Worm (Caenorhabditis elegans): ENCODE data around the gene ndab-2.

ndab-2 gene

DNA sequence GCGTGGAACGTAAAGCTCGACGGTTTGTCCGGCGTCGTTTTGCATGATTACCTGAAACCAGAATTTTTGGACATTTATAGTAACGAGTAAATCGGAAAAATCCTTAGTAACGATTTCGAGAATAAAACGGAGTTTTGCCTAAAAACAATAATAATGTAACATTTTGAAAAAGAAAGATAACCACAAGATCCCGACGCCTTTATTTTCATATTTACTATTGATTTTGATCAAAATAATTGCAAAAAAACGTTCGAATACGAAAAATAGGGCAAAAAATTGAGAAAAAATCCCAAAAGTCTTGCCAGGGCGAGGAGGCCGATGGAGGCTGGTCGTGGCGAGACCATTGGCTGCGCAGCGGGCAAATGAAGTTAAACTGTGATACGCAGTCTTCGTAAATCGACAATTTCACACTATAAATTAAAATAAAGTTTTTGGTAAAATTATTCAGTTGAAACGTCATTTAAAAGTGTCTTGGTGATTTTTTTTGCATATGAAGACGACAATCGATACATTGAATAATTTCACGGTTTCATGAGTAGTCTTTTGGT is 9.1 kb downstream of the ndab-2 start, which contains the start of gene rps-21:
Gene rps-21 (minus strand): TSS at position 51 of the 548 bp plus-strand sequence.
- TF ChIP-seq lsy-2 (tag; optimal IDR thresholded peaks at IDR 0.05): peak; percentile 82
- TF ChIP-seq mep-1 (tag; optimal IDR thresholded peaks at IDR 0.05): peak; percentile 87
- peak; percentile 16 for TF ChIP-seq lin-13 (tag; optimal IDR thresholded peaks at IDR 0.05)
- TF ChIP-seq ceh-43 (GFP tag; optimal IDR thresholded peaks at IDR 0.05): no peak
- peak; percentile 73 for TF ChIP-seq ceh-39 (tag; optimal IDR thresholded peaks at IDR 0.05)
- TF ChIP-seq nhr-2 (tag; optimal IDR thresholded peaks at IDR 0.05): no peak
- peak; percentile 54 for TF ChIP-seq pha-4 (tag; optimal IDR thresholded peaks at IDR 0.05)
- peak; percentile 92 for TF ChIP-seq ces-1 (GFP tag; optimal IDR thresholded peaks at IDR 0.05)
- no peak for TF ChIP-seq bed-3 (GFP tag; optimal IDR thresholded peaks at IDR 0.05)
- peak; percentile 3 for TF ChIP-seq unc-62 (GFP tag; optimal IDR thresholded peaks at IDR 0.05)
- TF ChIP-seq sptf-1 (tag; optimal IDR thresholded peaks at IDR 0.05): peak; percentile 26
- peak; percentile 85 for TF ChIP-seq nhr-237 (tag; optimal IDR thresholded peaks at IDR 0.05)
- TF ChIP-seq unc-120 (tag; optimal IDR thresholded peaks at IDR 0.05; ENCODE audit: poor library complexity, severe bottlenecking): peak; percentile 6

DNA sequence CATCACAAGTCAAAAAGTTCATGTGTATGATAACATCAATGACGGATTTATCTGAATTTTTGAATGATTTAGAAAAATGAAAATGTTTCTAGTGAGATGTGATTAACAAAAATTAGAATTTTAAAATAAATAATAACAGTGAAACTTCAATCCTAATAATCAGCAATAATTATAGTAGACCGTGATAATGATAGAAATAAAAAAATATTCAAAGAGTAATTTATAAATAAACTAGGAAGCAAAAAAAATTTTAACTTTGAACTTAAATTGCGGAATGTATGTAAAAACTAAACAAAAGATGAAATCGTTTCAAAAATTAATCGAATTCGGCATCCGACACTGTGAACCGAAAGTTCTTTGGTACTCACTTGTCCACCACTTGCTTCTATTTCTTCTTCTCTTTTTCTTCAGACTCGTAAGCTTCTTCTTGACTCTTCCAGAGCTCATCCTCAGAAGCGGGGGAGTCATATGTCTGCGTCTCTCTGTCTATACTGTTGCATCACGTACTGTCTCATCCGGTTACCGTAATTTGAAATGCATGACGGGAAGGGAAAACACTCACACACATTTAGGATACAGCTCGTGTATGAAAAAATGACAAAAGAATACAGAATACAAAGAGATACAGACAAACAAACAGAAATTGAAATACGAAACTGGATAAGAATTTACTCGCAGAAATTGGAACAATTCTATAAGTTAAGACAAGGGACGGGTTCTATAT is 12.6 kb downstream of the ndab-2 start, which contains the start of gene mec-14:
Gene mec-14 (minus strand): TSS at position 51 of the 724 bp plus-strand sequence.
- TF ChIP-seq sptf-1 (tag; optimal IDR thresholded peaks at IDR 0.05): no peak
- no peak for TF ChIP-seq tbx-8 (GFP tag; optimal IDR thresholded peaks at IDR 0.05)
- no peak for TF ChIP-seq M03D4.4 (tag; optimal IDR thresholded peaks at IDR 0.05)
- no peak for TF ChIP-seq bed-3 (GFP tag; optimal IDR thresholded peaks at IDR 0.05)
- no peak for TF ChIP-seq unc-62 (GFP tag; optimal IDR thresholded peaks at IDR 0.05)
- no peak for TF ChIP-seq mls-2 (tag; optimal IDR thresholded peaks at IDR 0.05)
- TF ChIP-seq elt-3 (tag; optimal IDR thresholded peaks at IDR 0.05): no peak
- TF ChIP-seq lin-32 (GFP tag; optimal IDR thresholded peaks at IDR 0.05): no peak

ce11 chrIII:7195325-7195724 is 14.8 kb downstream of the ndab-2 start, which contains the start of gene F37C12.18:
Gene F37C12.18, minus strand, starts transcription at chrIII:7195425.
- no peak for TF ChIP-seq ceh-43 (GFP tag; optimal IDR thresholded peaks at IDR 0.05)
- TF ChIP-seq pha-4 (tag; optimal IDR thresholded peaks at IDR 0.05): no peak
- TF ChIP-seq ceh-83 (GFP tag; optimal IDR thresholded peaks at IDR 0.05): no peak
- no peak for TF ChIP-seq elt-3 (tag; optimal IDR thresholded peaks at IDR 0.05)
- TF ChIP-seq snpc-4 (tag; optimal IDR thresholded peaks at IDR 0.05): no peak

DNA sequence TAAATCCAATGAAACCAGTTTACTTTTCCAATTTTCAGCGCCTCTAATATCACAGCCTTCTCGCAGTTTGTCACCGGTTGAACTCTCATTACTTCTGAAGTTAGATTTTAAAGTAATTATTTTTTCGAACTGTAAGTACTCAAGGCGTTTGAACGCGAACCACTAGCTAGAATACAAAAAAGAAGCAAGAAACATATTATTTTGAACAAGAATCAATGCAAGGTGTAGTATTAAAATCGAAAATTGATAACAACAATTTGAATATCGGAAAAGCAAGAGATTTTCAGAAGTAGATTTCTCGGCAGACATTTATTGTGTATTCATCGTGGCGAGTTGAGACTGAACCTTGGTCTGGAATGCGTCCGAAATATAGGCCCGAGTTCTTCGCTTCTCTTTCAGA is 17.4 kb downstream of the ndab-2 start, which contains the start of gene exos-9:
Gene exos-9 (minus strand): TSS at position 101 of the 400 bp plus-strand sequence.
- TF ChIP-seq lsy-2 (tag; optimal IDR thresholded peaks at IDR 0.05): no peak
- no peak for TF ChIP-seq tbx-8 (GFP tag; optimal IDR thresholded peaks at IDR 0.05)
- TF ChIP-seq ceh-83 (GFP tag; optimal IDR thresholded peaks at IDR 0.05): no peak
- TF ChIP-seq drap-1 (GFP tag; optimal IDR thresholded peaks at IDR 0.05): no peak
- TF ChIP-seq unc-120 (tag; optimal IDR thresholded peaks at IDR 0.05; ENCODE audit: poor library complexity, severe bottlenecking): no peak
- TF ChIP-seq ceh-43 (GFP tag; optimal IDR thresholded peaks at IDR 0.05): no peak
- TF ChIP-seq sptf-1 (tag; optimal IDR thresholded peaks at IDR 0.05): no peak
- no peak for TF ChIP-seq snpc-4 (tag; optimal IDR thresholded peaks at IDR 0.05)
- TF ChIP-seq lin-13 (tag; optimal IDR thresholded peaks at IDR 0.05): no peak
- no peak for TF ChIP-seq M03D4.4 (tag; optimal IDR thresholded peaks at IDR 0.05)
- TF ChIP-seq ceh-39 (tag; optimal IDR thresholded peaks at IDR 0.05): no peak
- no peak for TF ChIP-seq ces-1 (GFP tag; optimal IDR thresholded peaks at IDR 0.05)
- no peak for TF ChIP-seq ham-2 (GFP tag; optimal IDR thresholded peaks at IDR 0.05)
- TF ChIP-seq elt-3 (tag; optimal IDR thresholded peaks at IDR 0.05): no peak
- TF ChIP-seq hlh-1 (tag; optimal IDR thresholded peaks at IDR 0.05): no peak
- TF ChIP-seq flh-1 (GFP tag; optimal IDR thresholded peaks at IDR 0.05): no peak
- no peak for TF ChIP-seq zip-8 (tag; optimal IDR thresholded peaks at IDR 0.05)

DNA sequence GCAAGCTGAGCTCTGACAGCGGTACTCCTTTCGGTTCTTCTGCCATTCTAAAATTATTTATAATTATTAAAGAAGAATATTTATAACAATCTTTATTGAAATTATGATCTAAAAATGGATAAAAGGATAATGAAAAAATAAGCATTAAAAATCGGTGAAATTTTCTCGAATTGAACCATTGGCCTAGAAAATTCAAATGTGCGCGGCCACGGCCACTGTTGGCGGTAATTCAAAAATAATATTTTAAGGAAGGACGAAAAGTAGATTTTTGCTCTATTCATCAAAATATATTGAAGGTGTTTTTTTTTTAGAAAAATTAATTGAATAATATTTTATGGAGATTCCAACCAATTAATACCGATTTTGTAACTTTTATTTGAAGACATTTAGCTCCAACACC is 18.3 kb downstream of the ndab-2 start, which contains the start of gene pfd-5:
Gene pfd-5 (minus strand): TSS at position 47 of the 400 bp plus-strand sequence.
- peak; percentile 4 for TF ChIP-seq nhr-2 (tag; optimal IDR thresholded peaks at IDR 0.05)
- peak; percentile 39 for TF ChIP-seq nhr-237 (tag; optimal IDR thresholded peaks at IDR 0.05)
- TF ChIP-seq sptf-1 (tag; optimal IDR thresholded peaks at IDR 0.05): peak; percentile 66
- peak; percentile 65 for TF ChIP-seq lsy-2 (tag; optimal IDR thresholded peaks at IDR 0.05)
- TF ChIP-seq ces-1 (GFP tag; optimal IDR thresholded peaks at IDR 0.05): peak; percentile 28
- TF ChIP-seq snpc-4 (tag; optimal IDR thresholded peaks at IDR 0.05): no peak
- no peak for TF ChIP-seq tbx-8 (GFP tag; optimal IDR thresholded peaks at IDR 0.05)
- TF ChIP-seq pha-4 (tag; optimal IDR thresholded peaks at IDR 0.05): peak; percentile 24

DNA sequence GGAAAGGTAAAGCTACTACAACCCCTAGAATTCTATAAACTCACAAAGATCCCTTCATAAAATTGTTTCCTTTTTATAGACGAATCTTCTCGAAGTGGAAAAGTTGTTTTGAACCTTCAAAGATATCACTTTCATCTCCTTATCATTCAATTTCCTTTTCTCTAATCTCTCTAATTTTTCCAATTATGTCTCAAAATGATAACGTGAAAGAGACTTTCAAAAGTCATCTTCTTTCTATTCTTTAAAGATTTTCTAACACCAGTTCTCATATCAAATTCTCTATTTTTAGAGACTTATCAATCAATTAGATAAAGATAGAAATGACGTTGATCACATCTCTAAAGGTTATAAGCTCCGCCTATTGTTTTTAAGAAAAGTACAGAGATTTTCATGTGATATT is 18.9 kb downstream of the ndab-2 start:
- TF ChIP-seq sem-2 (GFP tag; optimal IDR thresholded peaks at IDR 0.05) (no peak), blmp-1 (tag; optimal IDR thresholded peaks at IDR 0.05) (peak; percentile 17), cnd-1 (tag; optimal IDR thresholded peaks at IDR 0.05) (no peak)
